Fruit fly (Drosophila melanogaster) whole organism, embryonic: ENCODE data around the gene Ugt49B2.

Experiments used
- Abd-B ChIP-seq: fragments of 200-800 bp; sonication (Bioruptor generic); optimal IDR thresholded peaks from 2 replicates; lab custom pipeline; 2018; ENCODE audit warnings: missing biosample characterization, mild to moderate bottlenecking, missing genetic modification characterization, moderate library complexity
- Adf1 ChIP-seq: fragments of 200-800 bp; sonication (Bioruptor generic); IDR thresholded peaks from 2 replicates; pipeline ENCODE4 v1.3.6; 2022; ENCODE audit warnings: missing biosample characterization, missing genetic modification characterization
- C15 ChIP-seq: fragments of 200-800 bp; sonication (Bioruptor generic); IDR thresholded peaks from 3 replicates; pipeline ENCODE4 v1.3.6; 2022; ENCODE audit warnings: missing biosample characterization, missing genetic modification characterization
- CG10366 ChIP-seq: fragments of 200-800 bp; sonication (Bioruptor generic); IDR thresholded peaks from 2 replicates; pipeline ENCODE4 v1.3.6; 2022; ENCODE audit warnings: missing biosample characterization, missing genetic modification characterization
- CG10979 ChIP-seq: fragments of 200-800 bp; sonication (Bioruptor generic); optimal IDR thresholded peaks from 2 replicates; lab custom pipeline; 2018; ENCODE audit warnings: missing biosample characterization, mild to moderate bottlenecking, missing genetic modification characterization, moderate library complexity
- CG11398 ChIP-seq: fragments of 200-800 bp; sonication (Bioruptor generic); optimal IDR thresholded peaks from 2 replicates; lab custom pipeline; 2016; ENCODE audit warnings: missing biosample characterization, missing genetic modification characterization
- CG12104 ChIP-seq: fragments of 200-800 bp; sonication (Bioruptor generic); optimal IDR thresholded peaks from 3 replicates; lab custom pipeline; 2016; ENCODE audit warnings: missing biosample characterization, missing genetic modification characterization
- CG13296 ChIP-seq: fragments of 200-800 bp; sonication (Bioruptor generic); optimal IDR thresholded peaks from 3 replicates; lab custom pipeline; 2018; ENCODE audit warnings: missing biosample characterization, mild to moderate bottlenecking, missing genetic modification characterization
- CG16815 ChIP-seq: fragments of 200-800 bp; sonication (Bioruptor generic); optimal IDR thresholded peaks from 3 replicates; lab custom pipeline; 2017; ENCODE audit warnings: missing biosample characterization, mild to moderate bottlenecking, missing genetic modification characterization
- CG17612 ChIP-seq: fragments of 200-800 bp; sonication (Bioruptor generic); IDR thresholded peaks from 2 replicates; pipeline ENCODE4 v1.3.6; 2022; ENCODE audit warnings: missing biosample characterization, missing genetic modification characterization
- CG2116 ChIP-seq: fragments of 200-800 bp; sonication (Bioruptor generic); optimal IDR thresholded peaks from 3 replicates; lab custom pipeline; 2018; ENCODE audit warnings: missing biosample characterization, mild to moderate bottlenecking, missing genetic modification characterization
- CG3281 ChIP-seq: fragments of 200-800 bp; sonication (Bioruptor generic); optimal IDR thresholded peaks from 3 replicates; lab custom pipeline; 2017; ENCODE audit warnings: missing biosample characterization, mild to moderate bottlenecking, missing genetic modification characterization
- CG4617 ChIP-seq: fragments of 200-800 bp; sonication (Bioruptor generic); optimal IDR thresholded peaks from 3 replicates; lab custom pipeline; 2016; ENCODE audit warnings: missing biosample characterization, missing genetic modification characterization, borderline replicate concordance
- CG4730 ChIP-seq: fragments of 200-800 bp; sonication (Bioruptor generic); IDR thresholded peaks from 2 replicates; pipeline ENCODE4 v1.3.6; 2022; ENCODE audit warnings: missing biosample characterization, missing genetic modification characterization
- CG5245 ChIP-seq: fragments of 200-800 bp; sonication (Bioruptor generic); optimal IDR thresholded peaks from 3 replicates; lab custom pipeline; 2016; ENCODE audit warnings: missing biosample characterization, missing genetic modification characterization
- CG6254 ChIP-seq: fragments of 200-800 bp; sonication (Bioruptor generic); optimal IDR thresholded peaks from 3 replicates; lab custom pipeline; 2017; ENCODE audit warnings: mild to moderate bottlenecking, missing biosample characterization, missing genetic modification reagents, missing genetic modification characterization
- CG7987 ChIP-seq: fragments of 200-800 bp; sonication (Bioruptor generic); optimal IDR thresholded peaks from 2 replicates; lab custom pipeline; 2018; ENCODE audit warnings: missing biosample characterization, mild to moderate bottlenecking, missing genetic modification characterization, moderate library complexity
- CG8924 ChIP-seq: fragments of 200-800 bp; optimal IDR thresholded peaks from 3 replicates; lab custom pipeline; 2019; ENCODE audit warnings: missing biosample characterization, mild to moderate bottlenecking, missing genetic modification characterization, moderate library complexity
- Chrac-16 ChIP-seq: fragments of 200-800 bp; sonication (Bioruptor generic); optimal IDR thresholded peaks from 3 replicates; lab custom pipeline; 2016; ENCODE audit warnings: missing biosample characterization, missing genetic modification characterization
- Dbx ChIP-seq: fragments of 200-800 bp; sonication (Bioruptor generic); IDR thresholded peaks from 3 replicates; pipeline ENCODE4 v1.3.6; 2022; ENCODE audit warnings: missing biosample characterization, missing genetic modification characterization
- Doc3 ChIP-seq: fragments of 200-800 bp; sonication (Bioruptor generic); IDR thresholded peaks from 3 replicates; pipeline ENCODE4 v1.3.6; 2022; ENCODE audit warnings: missing biosample characterization, missing genetic modification characterization; ENCODE audit not compliant: partially characterized antibody
- E2f2 ChIP-seq: fragments of 200-800 bp; sonication (Bioruptor generic); IDR thresholded peaks from 2 replicates; pipeline ENCODE4 v1.3.6; 2022; ENCODE audit warnings: missing biosample characterization, missing genetic modification characterization
- Ets65A ChIP-seq: fragments of 200-800 bp; sonication (Bioruptor generic); peaks from one replicate; lab custom pipeline; 2016; ENCODE audit warnings: missing biosample characterization, missing genetic modification characterization
- Lim3 ChIP-seq: fragments of 200-800 bp; sonication (Bioruptor generic); IDR thresholded peaks from 2 replicates; pipeline ENCODE4 v1.3.6; 2022; ENCODE audit warnings: missing biosample characterization, missing genetic modification characterization
- NC2β ChIP-seq: fragments of 200-800 bp; sonication (Bioruptor generic); optimal IDR thresholded peaks from 2 replicates; lab custom pipeline; 2016; ENCODE audit warnings: missing biosample characterization, missing genetic modification characterization
- Neu2 ChIP-seq: fragments of 200-800 bp; sonication (Bioruptor generic); optimal IDR thresholded peaks from 3 replicates; lab custom pipeline; 2016; ENCODE audit warnings: missing biosample characterization, missing genetic modification characterization, borderline replicate concordance
- Nf-YA ChIP-seq: fragments of 200-800 bp; sonication (Bioruptor generic); IDR thresholded peaks from 2 replicates; pipeline ENCODE4 v1.3.6; 2022; ENCODE audit warnings: missing biosample characterization, missing genetic modification characterization
- Nf-YC ChIP-seq: fragments of 200-800 bp; optimal IDR thresholded peaks from 3 replicates; lab custom pipeline; 2019; ENCODE audit warnings: missing biosample characterization, mild to moderate bottlenecking, missing genetic modification characterization, moderate library complexity
- Opbp ChIP-seq: fragments of 200-800 bp; sonication (Bioruptor generic); IDR thresholded peaks from 3 replicates; pipeline ENCODE4 v1.3.6; 2022; ENCODE audit warnings: missing biosample characterization, missing genetic modification characterization; ENCODE audit not compliant: partially characterized antibody
- ac ChIP-seq: fragments of 200-800 bp; sonication (Bioruptor generic); optimal IDR thresholded peaks from 3 replicates; lab custom pipeline; 2017; ENCODE audit warnings: missing biosample characterization, mild to moderate bottlenecking, missing genetic modification characterization
- ara ChIP-seq: fragments of 200-800 bp; sonication (Bioruptor generic); IDR thresholded peaks from 2 replicates; pipeline ENCODE4 v1.3.6; 2022; ENCODE audit warnings: missing biosample characterization, missing genetic modification characterization
- bsh ChIP-seq, 2 experiments: fragments of 200-800 bp; sonication (Bioruptor generic); optimal IDR thresholded peaks; 2 replicates each; lab custom pipeline; 2017 to 2018; ENCODE audit warnings: mild to moderate bottlenecking in 2 of 2, missing biosample characterization in 2 of 2, missing genetic modification characterization in 2 of 2, moderate library complexity in 1 of 2
- corto ChIP-seq: fragments of 200-800 bp; sonication (Bioruptor generic); optimal IDR thresholded peaks from 2 replicates; lab custom pipeline; 2016; ENCODE audit warnings: missing biosample characterization, mild to moderate bottlenecking, missing genetic modification characterization, moderate library complexity
- dimm ChIP-seq: fragments of 200-800 bp; sonication (Bioruptor generic); IDR thresholded peaks from 2 replicates; pipeline ENCODE4 v1.3.6; 2022; ENCODE audit warnings: missing biosample characterization, missing genetic modification characterization
- ewg ChIP-seq: fragments of 200-800 bp; sonication (Bioruptor generic); optimal IDR thresholded peaks from 3 replicates; lab custom pipeline; 2017; ENCODE audit warnings: mild to moderate bottlenecking, missing biosample characterization, missing genetic modification reagents, missing genetic modification characterization
- exex ChIP-seq: fragments of 200-800 bp; sonication (Bioruptor generic); optimal IDR thresholded peaks from 4 replicates; lab custom pipeline; 2018; ENCODE audit warnings: missing biosample characterization, mild to moderate bottlenecking, missing genetic modification characterization, moderate library complexity
- gcm2 ChIP-seq: fragments of 200-800 bp; sonication (Bioruptor generic); optimal IDR thresholded peaks from 2 replicates; lab custom pipeline; 2016; ENCODE audit warnings: missing biosample characterization, missing genetic modification characterization
- ham ChIP-seq: fragments of 200-800 bp; sonication (Bioruptor generic); IDR thresholded peaks from 2 replicates; pipeline ENCODE4 v1.3.6; 2022; ENCODE audit warnings: missing biosample characterization, missing genetic modification characterization
- lab ChIP-seq: fragments of 200-800 bp; sonication (Bioruptor generic); optimal IDR thresholded peaks from 3 replicates; lab custom pipeline; 2017; ENCODE audit warnings: missing biosample characterization, missing genetic modification characterization, mild to moderate bottlenecking, moderate library complexity, missing genetic modification reagents
- lilli ChIP-seq: fragments of 200-800 bp; sonication (Bioruptor generic); optimal IDR thresholded peaks from 3 replicates; lab custom pipeline; 2016; ENCODE audit warnings: missing biosample characterization, missing genetic modification characterization
- lmd ChIP-seq: fragments of 200-800 bp; sonication (Bioruptor generic); IDR thresholded peaks from 2 replicates; pipeline ENCODE4 v1.3.6; 2022; ENCODE audit warnings: missing biosample characterization, missing genetic modification characterization
- lola ChIP-seq, 3 experiments: fragments of >200 bp in 2 of 3; fragments of 200-800 bp in 1 of 3; sonication (Bioruptor generic) in 1 of 3; optimal IDR thresholded peaks; 2 replicates each; lab custom pipeline; 2017 to 2019; ENCODE audit warnings: missing biosample characterization in 3 of 3, missing genetic modification characterization in 3 of 3, mild to moderate bottlenecking in 1 of 3, moderate library complexity in 1 of 3
- p53 ChIP-seq: fragments of 200-800 bp; sonication (Bioruptor generic); optimal IDR thresholded peaks from 2 replicates; lab custom pipeline; 2016; ENCODE audit warnings: missing biosample characterization, missing genetic modification characterization
- peb ChIP-seq: fragments of 200-800 bp; sonication (Bioruptor generic); IDR thresholded peaks from 2 replicates; pipeline ENCODE4 v1.3.6; 2022; ENCODE audit warnings: missing biosample characterization, missing genetic modification characterization
- pho ChIP-seq: fragments of 200-800 bp; sonication (Bioruptor generic); optimal IDR thresholded peaks from 2 replicates; lab custom pipeline; 2016; ENCODE audit warnings: missing biosample characterization, missing genetic modification characterization
- pum ChIP-seq: fragments of 200-800 bp; sonication (Bioruptor generic); optimal IDR thresholded peaks from 2 replicates; lab custom pipeline; 2016; ENCODE audit warnings: missing biosample characterization, missing genetic modification characterization
- sd ChIP-seq: fragments of 200-800 bp; sonication (Bioruptor generic); optimal IDR thresholded peaks from 3 replicates; lab custom pipeline; 2018; ENCODE audit warnings: missing biosample characterization, mild to moderate bottlenecking, missing genetic modification characterization, moderate library complexity
- slp2 ChIP-seq: fragments of 200-800 bp; sonication (Bioruptor generic); optimal IDR thresholded peaks from 2 replicates; lab custom pipeline; 2016; ENCODE audit warnings: missing biosample characterization, missing genetic modification characterization
- unc-4 ChIP-seq: fragments of 200-800 bp; sonication (Bioruptor generic); IDR thresholded peaks from 2 replicates; pipeline ENCODE4 v1.3.6; 2022; ENCODE audit warnings: missing biosample characterization, missing genetic modification characterization; ENCODE audit not compliant: partially characterized antibody
- wdn ChIP-seq: fragments of 200-800 bp; sonication (Bioruptor generic); IDR thresholded peaks from 2 replicates; pipeline ENCODE4 v1.3.6; 2022; ENCODE audit warnings: missing biosample characterization, missing genetic modification characterization
- yki ChIP-seq: fragments of >200 bp; optimal IDR thresholded peaks from 3 replicates; lab custom pipeline; 2018

Gene Ugt49B2

dm6 chr3R:21378595-21378994 lies 20.9 kb downstream of the Ugt49B2 start, which contains the start of gene tin (continued):
- TF ChIP-seq wdn (GFP tag; lab: Robert Waterston, UW): peak; percentile 81
- peak; percentile 87 for TF ChIP-seq Chrac-16 (GFP tag; lab: Kevin White, UChicago)
- TF ChIP-seq sd (tag; lab: Kevin White, UChicago): peak; percentile 92
- peak; percentile 85 for TF ChIP-seq CG3281 (GFP tag; lab: Kevin White, UChicago)
- peak; percentile 72; the same call in 1 of the 3 replicates for TF ChIP-seq C15
- no peak for TF ChIP-seq CG11398 (GFP tag; lab: Kevin White, UChicago)
- peak; percentile 55 for TF ChIP-seq CG4617 (GFP tag; lab: Kevin White, UChicago)
- peak; percentile 74; the same call in 1 of the 2 replicates for TF ChIP-seq CG17612
- peak; percentile 84 for TF ChIP-seq CG5245
- TF ChIP-seq ara: peak; percentile 98
- TF ChIP-seq ham (GFP tag; lab: Robert Waterston, UW): peak; percentile 60; the same call in 1 of the 2 replicates
- TF ChIP-seq exex: no peak
- TF ChIP-seq pum (GFP tag; lab: Kevin White, UChicago): peak; percentile 44
- TF ChIP-seq ewg (GFP tag; lab: Kevin White, UChicago): peak; percentile 89
- peak; percentile 89 for TF ChIP-seq Ets65A (GFP tag; lab: Kevin White, UChicago)
- peak; percentile 77 for TF ChIP-seq Abd-B
- TF ChIP-seq ac (GFP tag; lab: Kevin White, UChicago): peak; percentile 77
- peak; percentile 81 for TF ChIP-seq Adf1 (GFP tag; lab: Robert Waterston, UW)
- no peak for TF ChIP-seq yki (lab: Kevin White, UChicago)
- TF ChIP-seq lilli (GFP tag; lab: Kevin White, UChicago): peak; percentile 80
- peak; percentile 91 for TF ChIP-seq corto (GFP tag; lab: Kevin White, UChicago)
- TF ChIP-seq NC2β (GFP tag; lab: Kevin White, UChicago): no peak
- TF ChIP-seq CG2116 (GFP tag; lab: Kevin White, UChicago): peak; percentile 80
- TF ChIP-seq bsh (GFP tag; optimal IDR thresholded peaks at IDR 0.05; lab: Kevin White, UChicago): peak; percentile 82 to 96
- peak; percentile 83 for TF ChIP-seq CG7987 (GFP tag; lab: Kevin White, UChicago)
- peak; percentile 84 for TF ChIP-seq CG16815 (GFP tag; lab: Kevin White, UChicago)
- peak; percentile 57 for TF ChIP-seq gcm2 (GFP tag; lab: Kevin White, UChicago)
- TF ChIP-seq slp2: peak; percentile 14
- TF ChIP-seq unc-4: peak; percentile 68
- TF ChIP-seq CG4730 (GFP tag; lab: Robert Waterston, UW): peak; percentile 94
- TF ChIP-seq lmd (GFP tag; lab: Robert Waterston, UW): peak; percentile 92; the same call in 1 of the 2 replicates
- peak; percentile 90 for TF ChIP-seq CG12104 (GFP tag; lab: Kevin White, UChicago)
- TF ChIP-seq CG10366 (GFP tag; lab: Robert Waterston, UW): peak; percentile 94
- TF ChIP-seq dimm (GFP tag; lab: Robert Waterston, UW): peak; percentile 86
- TF ChIP-seq lab (GFP tag; lab: Kevin White, UChicago): peak; percentile 95
- TF ChIP-seq p53 (GFP tag; lab: Kevin White, UChicago): no peak
- no peak for TF ChIP-seq Neu2
- TF ChIP-seq Dbx (GFP tag; lab: Robert Waterston, UW): peak; percentile 93
- peak; percentile 99 for TF ChIP-seq Nf-YC (tag; lab: Kevin White, UChicago)
- no peak for TF ChIP-seq pho (GFP tag; lab: Kevin White, UChicago)
- TF ChIP-seq lola (GFP tag; optimal IDR thresholded peaks at IDR 0.05; lab: Kevin White, UChicago): peak in 1 of 3 experiments; percentile 95
- TF ChIP-seq E2f2 (GFP tag; lab: Robert Waterston, UW): peak; percentile 83
- peak; percentile 93 for TF ChIP-seq peb (GFP tag; lab: Robert Waterston, UW)
- TF ChIP-seq CG13296 (GFP tag; lab: Kevin White, UChicago): peak; percentile 90
- TF ChIP-seq Doc3 (GFP tag; lab: Robert Waterston, UW): peak; percentile 75; the same call in 2 of the 3 replicates
- peak; percentile 92 for TF ChIP-seq CG6254 (GFP tag; lab: Kevin White, UChicago)
- TF ChIP-seq Opbp: peak; percentile 59; the same call in 1 of the 3 replicates
- TF ChIP-seq Nf-YA (GFP tag; lab: Robert Waterston, UW): peak; percentile 97
- TF ChIP-seq CG8924: peak; percentile 97
- TF ChIP-seq Lim3: peak; percentile 59; the same call in 1 of the 2 replicates
- TF ChIP-seq CG10979 (tag; lab: Kevin White, UChicago): peak; percentile 96
